Fruit fly (Drosophila melanogaster): ENCODE results near the gene CG4069.

The CG4069 gene

DNA sequence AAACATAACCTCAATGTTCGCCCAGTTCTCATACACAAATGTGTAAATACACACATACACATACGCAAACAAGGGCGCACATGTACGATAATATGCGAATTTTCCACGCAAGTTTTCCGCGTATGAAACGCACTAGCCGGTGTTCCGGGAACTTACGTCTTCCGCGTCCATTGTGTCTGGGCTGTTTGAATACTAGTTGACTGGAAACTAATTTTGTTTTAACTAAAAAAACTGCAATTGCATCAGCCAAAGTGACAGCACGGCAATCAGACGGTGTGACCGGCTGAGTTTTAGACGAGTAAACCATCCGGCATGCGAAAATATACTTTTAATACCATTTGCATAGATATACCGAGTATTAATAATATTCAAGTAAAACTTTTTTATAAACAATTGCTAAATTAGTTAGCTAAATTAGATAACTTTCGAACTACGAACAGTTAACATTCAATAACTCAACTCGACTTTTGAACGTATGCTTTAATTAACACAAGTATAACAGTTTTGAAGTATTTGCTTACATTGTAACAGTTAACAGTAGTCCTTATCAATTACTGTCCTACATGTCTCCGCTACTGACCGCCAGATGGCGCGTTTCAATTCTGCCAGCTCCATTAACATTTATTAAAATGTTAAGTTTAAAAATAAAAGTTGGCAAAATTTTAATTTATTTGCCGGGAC lies 10.5 kb downstream of the CG4069 start, which contains the start of gene eIF2beta (continued):
- TF ChIP-seq cg (GFP tag; optimal IDR thresholded peaks at IDR 0.05) (peak; percentile 92), Lhr (GFP tag; optimal IDR thresholded peaks at IDR 0.05) (peak; percentile 47), CG17186 (GFP tag; optimal IDR thresholded peaks at IDR 0.05) (peak; percentile 32), CG2875 (GFP tag; optimal IDR thresholded peaks at IDR 0.05) (peak; percentile 4), exex (tag; optimal IDR thresholded peaks at IDR 0.05) (peak; percentile 37), CG7987 (GFP tag; optimal IDR thresholded peaks at IDR 0.05) (peak; percentile 76), br (optimal IDR thresholded peaks at IDR 0.05) (no peak), Oaz (GFP tag; IDR thresholded peaks at IDR 0.05) (no peak), az2 (GFP tag; optimal IDR thresholded peaks at IDR 0.05) (peak; percentile 49), CG10959 (GFP tag; IDR thresholded peaks at IDR 0.05) (no peak), CG7839 (tag; optimal IDR thresholded peaks at IDR 0.05) (peak; percentile 39), Hsf (GFP tag; optimal IDR thresholded peaks at IDR 0.05) (peak; percentile 45), CG34422 (GFP tag; IDR thresholded peaks at IDR 0.05) (peak; percentile 85; the same call in 1 of the 3 replicates), CG13624 (GFP tag; optimal IDR thresholded peaks at IDR 0.05) (peak; percentile 6), CG4730 (GFP tag; IDR thresholded peaks at IDR 0.05) (no peak), NC2α (GFP tag; optimal IDR thresholded peaks at IDR 0.05) (no peak), wor (GFP tag; IDR thresholded peaks at IDR 0.05) (no peak), CG15696 (tag; optimal IDR thresholded peaks at IDR 0.05) (peak; percentile 18), HLH54F (GFP tag; optimal IDR thresholded peaks at IDR 0.05) (no peak), sqz (GFP tag; optimal IDR thresholded peaks at IDR 0.05) (peak; percentile 51), Meics (GFP tag; optimal IDR thresholded peaks at IDR 0.05) (peak; percentile 64), oc (tag; optimal IDR thresholded peaks at IDR 0.05) (peak; percentile 47), Xrp1 (GFP tag; IDR thresholded peaks at IDR 0.05) (peak; percentile 24; the same call in 1 of the 2 replicates), CG3281 (GFP tag; optimal IDR thresholded peaks at IDR 0.05) (peak; percentile 46), pzg (GFP tag; optimal IDR thresholded peaks at IDR 0.05) (peak; percentile 75), abd-A (tag; optimal IDR thresholded peaks at IDR 0.05) (no peak), chinmo (GFP tag; IDR thresholded peaks at IDR 0.05; ENCODE audit: partially characterized antibody) (peak; percentile 78; the same call in 3 of the 4 replicates), Ets97D (GFP tag; optimal IDR thresholded peaks at IDR 0.05) (no peak), CG13424 (tag; optimal IDR thresholded peaks at IDR 0.05) (peak; percentile 37), CG17912 (GFP tag; optimal IDR thresholded peaks at IDR 0.05) (peak; percentile 49), Mes4 (GFP tag; optimal IDR thresholded peaks at IDR 0.05) (peak; percentile 39), CG6654 (GFP tag; optimal IDR thresholded peaks at IDR 0.05) (peak; percentile 30), z (GFP tag; IDR thresholded peaks at IDR 0.05) (no peak), CG13287 (GFP tag; IDR thresholded peaks at IDR 0.05; ENCODE audit: partially characterized antibody) (peak; percentile 42; the same call in 1 of the 2 replicates), gce (GFP tag; IDR thresholded peaks at IDR 0.05) (0 out of 3 replicates have a peak, but pooled peaks have one; percentile 39), HLH3B (GFP tag; IDR thresholded peaks at IDR 0.05) (no peak), CG7556 (GFP tag; optimal IDR thresholded peaks at IDR 0.05) (no peak), BtbVII (GFP tag; optimal IDR thresholded peaks at IDR 0.05) (peak; percentile 51), CG2889 (GFP tag; IDR thresholded peaks at IDR 0.05) (no peak), sens (GFP tag) (peak; percentile 92), nerfin-1 (tag; optimal IDR thresholded peaks at IDR 0.05) (peak; percentile 33), hbn (GFP tag; IDR thresholded peaks at IDR 0.05; ENCODE audit: partially characterized antibody) (0 out of 2 replicates have a peak, but pooled peaks have one; percentile 23), sug (tag; optimal IDR thresholded peaks at IDR 0.05) (peak; percentile 4), CG12071 (GFP tag; optimal IDR thresholded peaks at IDR 0.05) (peak; percentile 66), tx (GFP tag; optimal IDR thresholded peaks at IDR 0.05) (no peak), mirr (GFP tag; optimal IDR thresholded peaks at IDR 0.05) (peak; percentile 61), CG11398 (GFP tag; optimal IDR thresholded peaks at IDR 0.05) (no peak), CG10147 (GFP tag; optimal IDR thresholded peaks at IDR 0.05) (peak; percentile 31), CG30020 (tag; optimal IDR thresholded peaks at IDR 0.05) (peak; percentile 35)
